Fruit fly (Drosophila melanogaster): ENCODE results near the gene CG13083.

- no peak for TF ChIP-seq Sp1 (GFP tag; optimal IDR thresholded peaks at IDR 0.05)
- no peak for TF ChIP-seq br (GFP tag; optimal IDR thresholded peaks at IDR 0.05)
- TF ChIP-seq Dfd (GFP tag; optimal IDR thresholded peaks at IDR 0.05), result no peak
- TF ChIP-seq fru (GFP tag; optimal IDR thresholded peaks at IDR 0.05), result no peak
- no peak for TF ChIP-seq Hr78 (GFP tag; optimal IDR thresholded peaks at IDR 0.05)
- TF ChIP-seq dsf (GFP tag; optimal IDR thresholded peaks at IDR 0.05; ENCODE audit: borderline replicate concordance), result no peak
- no peak for TF ChIP-seq ey (GFP tag; optimal IDR thresholded peaks at IDR 0.05)
- TF ChIP-seq OdsH (GFP tag; optimal IDR thresholded peaks at IDR 0.05), result no peak
- no peak for TF ChIP-seq pan (optimal IDR thresholded peaks at IDR 0.05)
- TF ChIP-seq lola (GFP tag; optimal IDR thresholded peaks at IDR 0.05), result no peak
These were observed 17.5 kb upstream of the CG13083 start for dm6 chr2L:19469751-19470150.

Measured in whole organism, wandering third instar larva.